Fruit fly (Drosophila melanogaster) whole organism, embryonic: ENCODE measurements around the gene CG4607.

ENCODE experiments used
- Abd-B ChIP-seq: fragments of 200-800 bp; sonication (Bioruptor generic); optimal IDR thresholded peaks from 2 replicates; lab custom pipeline; 2018; ENCODE audit warnings: missing biosample characterization, mild to moderate bottlenecking, missing genetic modification characterization, moderate library complexity
- Atf6 ChIP-seq: fragments of 200-800 bp; sonication (Bioruptor generic); IDR thresholded peaks from 2 replicates; pipeline ENCODE4 v1.3.6; 2022; ENCODE audit warnings: missing biosample characterization, missing genetic modification characterization
- CG10267 ChIP-seq: fragments of 200-800 bp; sonication (Bioruptor generic); optimal IDR thresholded peaks from 2 replicates; lab custom pipeline; 2018; ENCODE audit warnings: missing biosample characterization, mild to moderate bottlenecking, missing genetic modification characterization, moderate library complexity
- CG11504 ChIP-seq: fragments of 200-800 bp; sonication (Bioruptor generic); optimal IDR thresholded peaks from 3 replicates; lab custom pipeline; 2019; ENCODE audit warnings: missing biosample characterization, mild to moderate bottlenecking, missing genetic modification characterization, moderate library complexity
- CG11723 ChIP-seq: fragments of 200-800 bp; sonication (Bioruptor generic); optimal IDR thresholded peaks from 2 replicates; lab custom pipeline; 2017; ENCODE audit warnings: missing biosample characterization, mild to moderate bottlenecking, missing genetic modification characterization
- CG13424 ChIP-seq: fragments of 200-800 bp; sonication (Bioruptor generic); optimal IDR thresholded peaks from 2 replicates; lab custom pipeline; 2019; ENCODE audit warnings: missing biosample characterization, mild to moderate bottlenecking, missing genetic modification characterization, moderate library complexity
- CG13775 ChIP-seq: fragments of 200-800 bp; sonication (Bioruptor generic); optimal IDR thresholded peaks from 3 replicates; lab custom pipeline; 2017; ENCODE audit warnings: missing biosample characterization, mild to moderate bottlenecking, missing genetic modification characterization
- CG14860 ChIP-seq: fragments of 200-800 bp; sonication (Bioruptor generic); IDR thresholded peaks from 3 replicates; pipeline ENCODE4 v1.3.6; 2022; ENCODE audit warnings: missing biosample characterization, missing genetic modification characterization; ENCODE audit not compliant: partially characterized antibody
- CG15073 ChIP-seq: fragments of 200-800 bp; sonication (Bioruptor generic); optimal IDR thresholded peaks from 2 replicates; lab custom pipeline; 2016; ENCODE audit warnings: missing biosample characterization, missing genetic modification characterization
- CG15514 ChIP-seq: fragments of 200-800 bp; sonication (Bioruptor generic); optimal IDR thresholded peaks from 3 replicates; lab custom pipeline; 2017; ENCODE audit warnings: missing biosample characterization, missing genetic modification characterization, mild to moderate bottlenecking, moderate library complexity, missing genetic modification reagents
- CG16863 ChIP-seq: fragments of 200-800 bp; sonication (Bioruptor generic); optimal IDR thresholded peaks from 3 replicates; lab custom pipeline; 2016; ENCODE audit warnings: missing biosample characterization, missing genetic modification characterization
- CG17829 ChIP-seq: fragments of 200-800 bp; optimal IDR thresholded peaks from 2 replicates; lab custom pipeline; 2019; ENCODE audit warnings: missing biosample characterization, mild to moderate bottlenecking, missing genetic modification characterization, moderate library complexity
- CG18764 ChIP-seq: fragments of 200-800 bp; sonication (Bioruptor generic); optimal IDR thresholded peaks from 3 replicates; lab custom pipeline; 2016; ENCODE audit warnings: missing biosample characterization, missing genetic modification characterization
- CG33213 ChIP-seq: fragments of 200-800 bp; sonication (Bioruptor generic); optimal IDR thresholded peaks from 3 replicates; lab custom pipeline; 2016; ENCODE audit warnings: missing biosample characterization, missing genetic modification characterization
- CG34224 ChIP-seq: fragments of 200-800 bp; sonication (Bioruptor generic); IDR thresholded peaks from 3 replicates; pipeline ENCODE4 v1.3.6; 2022; ENCODE audit warnings: missing biosample characterization, missing genetic modification characterization; ENCODE audit not compliant: partially characterized antibody
- CG4707 ChIP-seq: fragments of 200-800 bp; sonication (Bioruptor generic); optimal IDR thresholded peaks from 2 replicates; lab custom pipeline; 2018; ENCODE audit warnings: missing biosample characterization, mild to moderate bottlenecking, missing genetic modification characterization, moderate library complexity
- CG4820 ChIP-seq: fragments of 200-800 bp; sonication (Bioruptor generic); optimal IDR thresholded peaks from 3 replicates; lab custom pipeline; 2016; ENCODE audit warnings: missing biosample characterization, missing genetic modification characterization
- CG8089 ChIP-seq: fragments of 200-800 bp; sonication (Bioruptor generic); optimal IDR thresholded peaks from 3 replicates; lab custom pipeline; 2016; ENCODE audit warnings: missing biosample characterization, missing genetic modification characterization
- CG8281 ChIP-seq: fragments of 200-800 bp; sonication (Bioruptor generic); optimal IDR thresholded peaks from 2 replicates; lab custom pipeline; 2018; ENCODE audit warnings: missing biosample characterization, mild to moderate bottlenecking, missing genetic modification characterization, moderate library complexity
- Camta ChIP-seq: fragments of 200-800 bp; sonication (Bioruptor generic); optimal IDR thresholded peaks from 2 replicates; lab custom pipeline; 2016; ENCODE audit warnings: missing biosample characterization, missing genetic modification characterization
- CrebB ChIP-seq: fragments of 200-800 bp; sonication (Bioruptor generic); optimal IDR thresholded peaks from 3 replicates; lab custom pipeline; 2018; ENCODE audit warnings: missing biosample characterization, mild to moderate bottlenecking, missing genetic modification characterization
- Dbx ChIP-seq: fragments of 200-800 bp; sonication (Bioruptor generic); IDR thresholded peaks from 3 replicates; pipeline ENCODE4 v1.3.6; 2022; ENCODE audit warnings: missing biosample characterization, missing genetic modification characterization
- Dip3 ChIP-seq: fragments of 200-800 bp; sonication (Bioruptor generic); optimal IDR thresholded peaks from 3 replicates; lab custom pipeline; 2016; ENCODE audit warnings: missing biosample characterization, missing genetic modification characterization
- E2f2 ChIP-seq: fragments of 200-800 bp; sonication (Bioruptor generic); IDR thresholded peaks from 2 replicates; pipeline ENCODE4 v1.3.6; 2022; ENCODE audit warnings: missing biosample characterization, missing genetic modification characterization
- Eip74EF ChIP-seq, 2 experiments: fragments of 200-800 bp in 1 of 2; fragments of >200 bp in 1 of 2; sonication (Bioruptor generic) in 1 of 2; optimal IDR thresholded peaks; 2 replicates each; lab custom pipeline; 2017 to 2019; ENCODE audit warnings: missing biosample characterization in 2 of 2, missing genetic modification characterization in 2 of 2, mild to moderate bottlenecking in 1 of 2, moderate library complexity in 1 of 2
- Poxn ChIP-seq: fragments of 200-800 bp; sonication (Bioruptor generic); IDR thresholded peaks from 2 replicates; pipeline ENCODE4 v1.3.6; 2022; ENCODE audit warnings: missing biosample characterization, missing genetic modification characterization
- Ravus ChIP-seq: fragments of 200-800 bp; sonication (Bioruptor generic); IDR thresholded peaks from 2 replicates; pipeline ENCODE4 v1.3.6; 2022; ENCODE audit warnings: missing biosample characterization, missing genetic modification characterization
- Six4 ChIP-seq: fragments of 200-800 bp; sonication (Bioruptor generic); optimal IDR thresholded peaks from 2 replicates; lab custom pipeline; 2016; ENCODE audit warnings: missing biosample characterization, missing genetic modification characterization
- abd-A ChIP-seq: fragments of 200-800 bp; sonication (Bioruptor generic); optimal IDR thresholded peaks from 3 replicates; lab custom pipeline; 2019; ENCODE audit warnings: missing biosample characterization, mild to moderate bottlenecking, missing genetic modification characterization, moderate library complexity
- amos ChIP-seq: fragments of 200-800 bp; sonication (Bioruptor generic); IDR thresholded peaks from 2 replicates; pipeline ENCODE4 v1.3.6; 2022; ENCODE audit warnings: missing biosample characterization, missing genetic modification characterization; ENCODE audit not compliant: partially characterized antibody
- ato ChIP-seq: fragments of 200-800 bp; sonication (Bioruptor generic); IDR thresholded peaks from 2 replicates; pipeline ENCODE4 v1.3.6; 2022; ENCODE audit warnings: missing biosample characterization, missing genetic modification characterization; ENCODE audit not compliant: partially characterized antibody
- br ChIP-seq: fragments of >200 bp; optimal IDR thresholded peaks from 2 replicates; lab custom pipeline; 2017
- btn ChIP-seq: fragments of 200-800 bp; sonication (Bioruptor generic); optimal IDR thresholded peaks from 2 replicates; lab custom pipeline; 2016; ENCODE audit warnings: missing biosample characterization, missing genetic modification characterization
- dmrt99B ChIP-seq: fragments of 200-800 bp; sonication (Bioruptor generic); optimal IDR thresholded peaks from 2 replicates; lab custom pipeline; 2018; ENCODE audit warnings: missing biosample characterization, mild to moderate bottlenecking, missing genetic modification characterization, moderate library complexity
- emc ChIP-seq: fragments of 200-800 bp; sonication (Bioruptor generic); optimal IDR thresholded peaks from 2 replicates; lab custom pipeline; 2016; ENCODE audit warnings: missing biosample characterization, missing genetic modification characterization
- eve ChIP-seq, 2 experiments: fragments of >200 bp; optimal IDR thresholded peaks; 2 replicates each; lab custom pipeline; 2017; ENCODE audit warnings: missing biosample characterization in 2 of 2, missing genetic modification characterization in 2 of 2
- gce ChIP-seq: fragments of 200-800 bp; sonication (Bioruptor generic); IDR thresholded peaks from 3 replicates; pipeline ENCODE4 v1.3.6; 2022; ENCODE audit warnings: missing biosample characterization, missing genetic modification characterization
- grn ChIP-seq: fragments of 200-800 bp; sonication (Bioruptor generic); optimal IDR thresholded peaks from 3 replicates; lab custom pipeline; 2017; ENCODE audit warnings: missing biosample characterization, missing genetic modification characterization
- h ChIP-seq: fragments of >200 bp; optimal IDR thresholded peaks from 2 replicates; lab custom pipeline; 2017
- klu ChIP-seq: fragments of 200-800 bp; sonication (Bioruptor generic); IDR thresholded peaks from 2 replicates; pipeline ENCODE4 v1.3.6; 2022; ENCODE audit warnings: missing biosample characterization, missing genetic modification characterization
- kni ChIP-seq: fragments of 200-800 bp; sonication (Bioruptor generic); optimal IDR thresholded peaks from 3 replicates; lab custom pipeline; 2017; ENCODE audit warnings: mild to moderate bottlenecking, missing biosample characterization, missing genetic modification reagents, missing genetic modification characterization
- lov ChIP-seq, 2 experiments: fragments of 200-800 bp in 1 of 2; fragments of >200 bp in 1 of 2; sonication (Bioruptor generic) in 1 of 2; IDR thresholded peaks in 1 of 2; optimal IDR thresholded peaks in 1 of 2; 2 replicates in 1 of 2; 3 replicates in 1 of 2; pipeline versions ENCODE4 v1.3.6 to Lab custom; 2017 to 2022; ENCODE audit warnings: missing biosample characterization in 1 of 2, missing genetic modification characterization in 1 of 2
- oc ChIP-seq: fragments of 200-800 bp; sonication (Bioruptor generic); optimal IDR thresholded peaks from 2 replicates; lab custom pipeline; 2018; ENCODE audit warnings: missing biosample characterization, mild to moderate bottlenecking, missing genetic modification characterization, moderate library complexity
- pita ChIP-seq: fragments of 200-800 bp; sonication (Bioruptor generic); optimal IDR thresholded peaks from 2 replicates; lab custom pipeline; 2017; ENCODE audit warnings: missing biosample characterization, mild to moderate bottlenecking, missing genetic modification characterization
- ranshi ChIP-seq: fragments of 200-800 bp; sonication (Bioruptor generic); IDR thresholded peaks from 2 replicates; pipeline ENCODE4 v1.3.6; 2022; ENCODE audit warnings: missing biosample characterization, missing genetic modification characterization
- slbo ChIP-seq: fragments of 200-800 bp; sonication (Bioruptor generic); IDR thresholded peaks from 2 replicates; pipeline ENCODE4 v1.3.6; 2022; ENCODE audit warnings: missing biosample characterization, missing genetic modification characterization
- tio ChIP-seq: fragments of 200-800 bp; sonication (Bioruptor generic); optimal IDR thresholded peaks from 2 replicates; lab custom pipeline; 2017; ENCODE audit warnings: missing biosample characterization, missing genetic modification characterization, inconsistent platforms
- zen ChIP-seq: fragments of 200-800 bp; sonication (Bioruptor generic); optimal IDR thresholded peaks from 3 replicates; lab custom pipeline; 2018; ENCODE audit warnings: missing biosample characterization, mild to moderate bottlenecking, missing genetic modification characterization, moderate library complexity
- zfh1 ChIP-seq: fragments of 200-800 bp; sonication (Bioruptor generic); IDR thresholded peaks from 3 replicates; pipeline ENCODE4 v1.3.6; 2022; ENCODE audit warnings: missing biosample characterization, missing genetic modification characterization

CG4607 gene

dm6 chrX:7101302-7102012 is 32.2 kb downstream of the CG4607 start (continued):
- peak; percentile 52 for TF ChIP-seq Dip3 (GFP tag; lab: Kevin White, UChicago)
- TF ChIP-seq Atf6 (GFP tag; lab: Robert Waterston, UW), result peak; percentile 81
- TF ChIP-seq CG11504 (tag; lab: Kevin White, UChicago), result peak; percentile 86
- peak; percentile 78 for TF ChIP-seq oc (tag; lab: Kevin White, UChicago)
- no peak for TF ChIP-seq kni (GFP tag; lab: Kevin White, UChicago)
- TF ChIP-seq amos, result no peak; the same call in 1 of the 2 replicates
- peak; percentile 20 for TF ChIP-seq CG8281 (tag; lab: Kevin White, UChicago)
- peak; percentile 38 for TF ChIP-seq CG18764 (GFP tag; lab: Kevin White, UChicago)
- peak; percentile 87 for TF ChIP-seq slbo (GFP tag; lab: Robert Waterston, UW)
- peak; percentile 72 for TF ChIP-seq CG4820
- peak; percentile 78 for TF ChIP-seq CG11723 (GFP tag; lab: Kevin White, UChicago)
- peak; percentile 90 for TF ChIP-seq CG13424 (tag; lab: Kevin White, UChicago)
- no peak for TF ChIP-seq h (lab: Kevin White, UChicago)
- peak; percentile 61 for TF ChIP-seq Camta (GFP tag; lab: Kevin White, UChicago)
- peak; percentile 59 for TF ChIP-seq Poxn (GFP tag; lab: Robert Waterston, UW)
- no peak for TF ChIP-seq br (lab: Kevin White, UChicago)
- peak; percentile 60 for TF ChIP-seq E2f2
- no peak for TF ChIP-seq CG14860
- TF ChIP-seq eve (GFP tag; optimal IDR thresholded peaks at IDR 0.05; lab: Kevin White, UChicago), result no peak
- peak; percentile 67 for TF ChIP-seq klu (GFP tag; lab: Robert Waterston, UW)
- peak; percentile 88 for TF ChIP-seq CG16863 (GFP tag; lab: Kevin White, UChicago)
- TF ChIP-seq CrebB, result peak; percentile 77
- TF ChIP-seq Eip74EF (GFP tag; optimal IDR thresholded peaks at IDR 0.05; lab: Kevin White, UChicago), result peak in 1 of 2 experiments; percentile 87
- peak; percentile 23 for TF ChIP-seq CG8089 (GFP tag; lab: Kevin White, UChicago)
- no peak for TF ChIP-seq CG34224 (GFP tag; lab: Robert Waterston, UW)
- TF ChIP-seq lov (optimal IDR thresholded peaks at IDR 0.05; lab: Kevin White, UChicago), result no peak
- no peak for TF ChIP-seq lov (GFP tag; IDR thresholded peaks at IDR 0.05; lab: Robert Waterston, UW)
- TF ChIP-seq CG15073 (GFP tag; lab: Kevin White, UChicago), result no peak
- TF ChIP-seq CG33213, result peak; percentile 12
- TF ChIP-seq gce (GFP tag; lab: Robert Waterston, UW), result 0 out of 3 replicates have a peak, but pooled peaks have one; percentile 40
- TF ChIP-seq ranshi (GFP tag; lab: Robert Waterston, UW), result peak; percentile 75; the same call in 1 of the 2 replicates
- TF ChIP-seq CG15514 (GFP tag; lab: Kevin White, UChicago), result peak; percentile 46
- TF ChIP-seq tio (GFP tag; lab: Kevin White, UChicago), result no peak
- peak; percentile 71 for TF ChIP-seq zfh1
- TF ChIP-seq CG17829 (tag; lab: Kevin White, UChicago), result peak; percentile 82
- peak; percentile 51 for TF ChIP-seq grn
- no peak for TF ChIP-seq CG13775 (GFP tag; lab: Kevin White, UChicago)
- TF ChIP-seq Ravus, result no peak
- TF ChIP-seq CG10267, result peak; percentile 76
- TF ChIP-seq Dbx (GFP tag; lab: Robert Waterston, UW), result peak; percentile 61; the same call in 2 of the 3 replicates
- peak; percentile 87 for TF ChIP-seq dmrt99B (tag; lab: Kevin White, UChicago)
- peak; percentile 54 for TF ChIP-seq zen (tag; lab: Kevin White, UChicago)
- peak; percentile 49 for TF ChIP-seq Six4 (GFP tag; lab: Kevin White, UChicago)
- TF ChIP-seq pita (GFP tag; lab: Kevin White, UChicago), result no peak
- peak; percentile 13 for TF ChIP-seq abd-A (tag; lab: Kevin White, UChicago)
- no peak for TF ChIP-seq btn (GFP tag; lab: Kevin White, UChicago)
- TF ChIP-seq emc, result no peak
- TF ChIP-seq CG4707 (GFP tag; lab: Kevin White, UChicago), result no peak
- TF ChIP-seq ato (GFP tag; lab: Robert Waterston, UW), result no peak
- peak; percentile 89 for TF ChIP-seq Abd-B (GFP tag; lab: Kevin White, UChicago)
